Fruit fly (Drosophila melanogaster): ENCODE data around the gene CG13474.

DNA sequence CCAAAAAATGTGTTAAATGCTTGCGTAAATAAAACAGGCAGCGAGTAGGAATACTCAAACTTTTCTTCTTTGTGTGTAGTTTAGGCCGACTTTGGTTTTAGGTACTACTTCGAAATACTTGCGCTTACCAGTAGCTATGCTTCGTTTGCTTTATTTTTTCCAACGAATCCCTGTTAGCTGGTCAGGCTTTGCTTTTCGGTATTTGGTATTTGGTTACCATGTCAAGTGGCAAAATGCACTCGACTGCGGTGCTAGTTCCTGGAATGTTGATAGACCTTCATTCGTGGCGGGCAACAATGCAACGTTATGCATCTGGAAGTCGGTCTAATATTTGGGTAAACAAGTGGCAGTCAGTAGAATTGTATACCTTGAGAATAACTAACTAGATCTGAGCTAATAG, 33.2 kb downstream of the CG13474 start:
- no peak for TF ChIP-seq dysf (GFP tag; IDR thresholded peaks at IDR 0.05)
- TF ChIP-seq zfh1 (GFP tag; IDR thresholded peaks at IDR 0.05): no peak
- no peak for TF ChIP-seq knrl (GFP tag; IDR thresholded peaks at IDR 0.05; ENCODE audit: partially characterized antibody)
- TF ChIP-seq ro (GFP tag; IDR thresholded peaks at IDR 0.05): no peak

Data from whole organism, embryonic.